Fruit fly (Drosophila melanogaster): Measurements from ENCODE around the gene Sarm.
A peak's percentile ranks its signal among the peaks of the same experiment; 100 is the strongest.

Gene Sarm

DNA sequence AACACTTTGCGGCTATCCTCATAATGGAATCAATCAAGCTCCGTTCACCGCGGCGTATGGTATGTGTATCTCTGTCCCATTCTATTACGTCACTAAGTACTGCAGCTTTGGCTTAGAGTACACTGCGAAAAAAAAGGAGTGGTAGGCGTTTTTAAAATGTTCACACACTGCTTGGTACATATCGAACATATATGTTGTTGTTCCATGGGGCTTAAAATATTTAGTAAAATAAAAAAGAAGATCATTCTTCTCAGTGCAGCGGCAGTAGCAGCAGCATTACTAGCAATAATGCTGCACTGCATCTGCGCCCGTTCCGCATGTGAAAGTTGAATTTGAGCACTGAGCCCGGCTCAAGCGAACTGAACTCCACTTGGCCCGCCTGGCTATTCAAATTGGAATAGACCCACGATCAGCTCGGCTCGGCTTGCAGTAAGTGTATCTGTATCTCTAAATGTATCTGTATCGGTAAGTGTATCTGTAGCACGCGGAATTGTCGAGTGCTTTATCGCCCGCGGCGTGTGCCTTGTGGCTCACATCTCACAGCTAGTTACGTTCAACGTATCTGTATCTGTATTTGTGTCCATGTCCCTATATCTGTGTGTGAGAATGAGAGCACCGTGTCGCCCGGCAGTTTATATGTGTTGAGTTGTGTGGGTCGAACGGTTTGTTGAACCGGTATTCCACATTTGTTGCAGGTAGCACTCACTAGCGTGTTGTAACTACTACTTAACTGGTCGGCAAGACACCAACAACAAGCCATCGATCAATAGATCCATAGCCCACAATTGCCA is 89.7 kb downstream of the Sarm start:
- no peak for TF ChIP-seq tll (GFP tag; optimal IDR thresholded peaks at IDR 0.05)
- no peak for TF ChIP-seq CG4404 (GFP tag; IDR thresholded peaks at IDR 0.05)
- TF ChIP-seq Chrac-16 (GFP tag; optimal IDR thresholded peaks at IDR 0.05), result peak; percentile 4
- TF ChIP-seq Atf-2 (GFP tag; optimal IDR thresholded peaks at IDR 0.05), result peak; percentile 37
- no peak for TF ChIP-seq CG15073 (GFP tag; optimal IDR thresholded peaks at IDR 0.05)
- TF ChIP-seq Hand (GFP tag; optimal IDR thresholded peaks at IDR 0.05), result no peak
- TF ChIP-seq zfh1 (GFP tag; IDR thresholded peaks at IDR 0.05), result peak; percentile 44; the same call in 1 of the 3 replicates
- peak; percentile 30; the same call in 1 of the 2 replicates for TF ChIP-seq CG9932 (GFP tag; IDR thresholded peaks at IDR 0.05)
- TF ChIP-seq ato (GFP tag; IDR thresholded peaks at IDR 0.05; ENCODE audit: partially characterized antibody), result no peak
- no peak for TF ChIP-seq Elba2 (GFP tag; optimal IDR thresholded peaks at IDR 0.05)
- TF ChIP-seq CG5245 (GFP tag; optimal IDR thresholded peaks at IDR 0.05), result peak; percentile 46
- TF ChIP-seq Dip3 (GFP tag; optimal IDR thresholded peaks at IDR 0.05), result no peak
- no peak for TF ChIP-seq Lpt (GFP tag; optimal IDR thresholded peaks at IDR 0.05)
- peak; percentile 66 for TF ChIP-seq CG17385 (GFP tag; optimal IDR thresholded peaks at IDR 0.05)
- peak; percentile 56 for TF ChIP-seq CG4820 (GFP tag; optimal IDR thresholded peaks at IDR 0.05)
- no peak for TF ChIP-seq CG7987 (GFP tag; optimal IDR thresholded peaks at IDR 0.05)
- no peak for TF ChIP-seq CG14860 (GFP tag; IDR thresholded peaks at IDR 0.05; ENCODE audit: partially characterized antibody)
- TF ChIP-seq B-H1 (GFP tag; IDR thresholded peaks at IDR 0.05), result peak; percentile 26; the same call in 2 of the 3 replicates
- TF ChIP-seq trh (GFP tag; optimal IDR thresholded peaks at IDR 0.05), result no peak
- peak; percentile 58 for TF ChIP-seq CG12659 (GFP tag; optimal IDR thresholded peaks at IDR 0.05)
- no peak for TF ChIP-seq CG6272 (GFP tag; IDR thresholded peaks at IDR 0.05)
- peak; percentile 20 for TF ChIP-seq CG9817 (tag; optimal IDR thresholded peaks at IDR 0.05)
- TF ChIP-seq pita (GFP tag; optimal IDR thresholded peaks at IDR 0.05), result no peak
- TF ChIP-seq CG3163 (GFP tag; optimal IDR thresholded peaks at IDR 0.05), result no peak
- TF ChIP-seq Xrp1 (GFP tag; IDR thresholded peaks at IDR 0.05), result peak; percentile 47; the same call in 1 of the 2 replicates
- no peak for TF ChIP-seq Vsx1 (GFP tag; optimal IDR thresholded peaks at IDR 0.05)
- no peak for TF ChIP-seq Sry-β (GFP tag; optimal IDR thresholded peaks at IDR 0.05)
- TF ChIP-seq CG4424 (GFP tag; optimal IDR thresholded peaks at IDR 0.05), result peak; percentile 61
- TF ChIP-seq CG3407 (GFP tag; optimal IDR thresholded peaks at IDR 0.05), result no peak
- no peak for TF ChIP-seq ham (GFP tag; IDR thresholded peaks at IDR 0.05)
- TF ChIP-seq mam (GFP tag; optimal IDR thresholded peaks at IDR 0.05), result peak; percentile 18
- no peak for TF ChIP-seq Kr (GFP tag; optimal IDR thresholded peaks at IDR 0.05)
- TF ChIP-seq btn (GFP tag; optimal IDR thresholded peaks at IDR 0.05), result peak; percentile 36
- TF ChIP-seq sc (optimal IDR thresholded peaks at IDR 0.05), result no peak
- peak; percentile 1 for TF ChIP-seq sc (GFP tag; optimal IDR thresholded peaks at IDR 0.05)
- no peak for TF ChIP-seq MBD-R2 (GFP tag; IDR thresholded peaks at IDR 0.05)
- no peak for TF ChIP-seq dimm (GFP tag; IDR thresholded peaks at IDR 0.05)
- TF ChIP-seq NK7.1 (GFP tag; optimal IDR thresholded peaks at IDR 0.05), result no peak
- TF ChIP-seq gfzf (GFP tag; optimal IDR thresholded peaks at IDR 0.05), result no peak
- TF ChIP-seq HHEX (GFP tag; optimal IDR thresholded peaks at IDR 0.05), result peak; percentile 58
- TF ChIP-seq CG1832 (GFP tag; optimal IDR thresholded peaks at IDR 0.05), result no peak
- peak; percentile 10 for TF ChIP-seq gsb-n (tag; optimal IDR thresholded peaks at IDR 0.05)
- TF ChIP-seq Sry-δ (GFP tag; optimal IDR thresholded peaks at IDR 0.05), result peak; percentile 7
- TF ChIP-seq aop (GFP tag; IDR thresholded peaks at IDR 0.05), result no peak
- TF ChIP-seq CG17912 (GFP tag; optimal IDR thresholded peaks at IDR 0.05), result no peak
- TF ChIP-seq hb (GFP tag; IDR thresholded peaks at IDR 0.05; ENCODE audit: partially characterized antibody), result no peak
- no peak for TF ChIP-seq HLH54F (GFP tag; optimal IDR thresholded peaks at IDR 0.05)
- no peak for TF ChIP-seq ftz-f1 (GFP tag; optimal IDR thresholded peaks at IDR 0.05)
- no peak for TF ChIP-seq Sin3A (optimal IDR thresholded peaks at IDR 0.05)
- peak; percentile 23 for TF ChIP-seq Dad (GFP tag; optimal IDR thresholded peaks at IDR 0.05)

Measured in whole organism, embryonic.